Worm (Caenorhabditis elegans) whole organism, L4 larva: ENCODE measurements around the gene col-162.
A peak's percentile ranks its signal among the peaks of the same experiment; 100 is the strongest.

Source experiments
- D1046.2 ChIP-seq: fragments of 200-800 bp; sonication (Bioruptor generic); IDR thresholded peaks from 2 replicates; pipeline ENCODE4 v1.3.6; 2022; ENCODE audit warnings: missing genetic modification characterization, missing compliant biosample characterization
- F37D6.2 ChIP-seq: sonication (generic microtip); optimal IDR thresholded peaks from 2 replicates; lab custom pipeline; 2016; ENCODE audit warnings: mild to moderate bottlenecking, missing genetic modification characterization, missing compliant biosample characterization
- T20F7.1 ChIP-seq: fragments of 200-800 bp; sonication (Bioruptor generic); optimal IDR thresholded peaks from 2 replicates; lab custom pipeline; 2018; ENCODE audit warnings: mild to moderate bottlenecking, missing genetic modification characterization, missing compliant biosample characterization
- Y105C5A.15 ChIP-seq: fragments of 200-800 bp; sonication (Bioruptor generic); IDR thresholded peaks from 2 replicates; pipeline ENCODE4 v1.3.6; 2022; ENCODE audit warnings: missing genetic modification characterization, missing compliant biosample characterization
- aha-1 ChIP-seq: fragments of 150-350 bp; peaks from one replicate; lab custom pipeline; 2014; ENCODE audit warnings: missing biosample characterization, missing genetic modification characterization
- ceh-20 ChIP-seq: fragments of 200-800 bp; sonication (Bioruptor generic); IDR thresholded peaks from 2 replicates; pipeline ENCODE4 v1.3.6; 2022; ENCODE audit warnings: missing genetic modification reagents, missing genetic modification characterization, missing compliant biosample characterization
- ceh-28 ChIP-seq: fragments of 150-350 bp; optimal IDR thresholded peaks from 2 replicates; lab custom pipeline; 2014; ENCODE audit warnings: missing biosample characterization, missing genetic modification reagents, missing genetic modification characterization
- ceh-62 ChIP-seq: sonication (generic microtip); optimal IDR thresholded peaks from 2 replicates; lab custom pipeline; 2017; ENCODE audit warnings: missing biosample characterization, missing genetic modification characterization
- ctbp-1 ChIP-seq: fragments of 200-800 bp; sonication (Bioruptor generic); IDR thresholded peaks from 2 replicates; pipeline ENCODE4 v1.3.6; 2022; ENCODE audit warnings: missing genetic modification reagents, missing genetic modification characterization, missing compliant biosample characterization
- daf-12 ChIP-seq: fragments of 150-350 bp; optimal IDR thresholded peaks from 2 replicates; lab custom pipeline; 2014; ENCODE audit warnings: missing biosample characterization, missing genetic modification reagents, missing genetic modification characterization
- daf-16 ChIP-seq, 3 experiments: sonication (generic microtip); optimal IDR thresholded peaks; 2 replicates each; lab custom pipeline; 2016 to 2017; ENCODE audit warnings: missing genetic modification characterization in 3 of 3, missing genetic modification reagents in 3 of 3, mild to moderate bottlenecking in 2 of 3, missing compliant biosample characterization in 2 of 3, missing biosample characterization in 1 of 3, moderate library complexity in 1 of 3
- duxl-1 ChIP-seq: sonication (generic microtip); optimal IDR thresholded peaks from 2 replicates; lab custom pipeline; 2016; ENCODE audit warnings: mild to moderate bottlenecking, missing genetic modification characterization, moderate library complexity, missing compliant biosample characterization; ENCODE audit not compliant: poor library complexity
- egl-27 ChIP-seq: sonication (generic microtip); optimal IDR thresholded peaks from 3 replicates; lab custom pipeline; 2017; ENCODE audit warnings: missing biosample characterization, missing genetic modification reagents, missing genetic modification characterization
- egl-43 ChIP-seq: fragments of 200-800 bp; sonication (Bioruptor generic); IDR thresholded peaks from 2 replicates; pipeline ENCODE4 v1.3.6; 2022; ENCODE audit warnings: missing genetic modification reagents, missing genetic modification characterization, missing compliant biosample characterization
- fkh-10 ChIP-seq: fragments of 150-350 bp; optimal IDR thresholded peaks from 2 replicates; lab custom pipeline; 2014; ENCODE audit warnings: missing biosample characterization, missing genetic modification reagents, missing genetic modification characterization
- gei-8 ChIP-seq: fragments of 200-800 bp; sonication (Bioruptor generic); optimal IDR thresholded peaks from 2 replicates; lab custom pipeline; 2018; ENCODE audit warnings: mild to moderate bottlenecking, missing genetic modification characterization, missing compliant biosample characterization
- hif-1 ChIP-seq, 2 experiments: sonication (generic microtip); optimal IDR thresholded peaks; 2 replicates each; lab custom pipeline; 2016 to 2017; ENCODE audit warnings: missing compliant biosample characterization in 2 of 2, missing genetic modification characterization in 2 of 2, missing genetic modification reagents in 2 of 2, missing genotype in 2 of 2, mild to moderate bottlenecking in 1 of 2
- hlh-11 ChIP-seq: fragments of 200-800 bp; sonication (Bioruptor generic); optimal IDR thresholded peaks from 2 replicates; lab custom pipeline; 2018; ENCODE audit warnings: mild to moderate bottlenecking, missing genetic modification characterization, missing compliant biosample characterization
- hlh-30 ChIP-seq: sonication (generic microtip); optimal IDR thresholded peaks from 2 replicates; lab custom pipeline; 2017; ENCODE audit warnings: antibody characterized with exemption, mild to moderate bottlenecking, missing genetic modification characterization, missing compliant biosample characterization; ENCODE audit not compliant: insufficient read depth
- lim-7 ChIP-seq: fragments of 200-800 bp; sonication (Bioruptor generic); IDR thresholded peaks from 2 replicates; pipeline ENCODE4 v1.3.6; 2022; ENCODE audit warnings: missing genetic modification characterization, missing compliant biosample characterization
- lin-13 ChIP-seq: fragments of 150-350 bp; optimal IDR thresholded peaks from 2 replicates; lab custom pipeline; 2014; ENCODE audit warnings: missing biosample characterization, missing genetic modification reagents, missing genetic modification characterization
- lin-15B ChIP-seq: fragments of 150-350 bp; sonication (generic microtip); optimal IDR thresholded peaks from 3 replicates; lab custom pipeline; 2014; ENCODE audit warnings: missing biosample characterization, missing genetic modification characterization
- lin-29 ChIP-seq: fragments of 200-800 bp; sonication (Bioruptor generic); IDR thresholded peaks from 2 replicates; pipeline ENCODE4 v1.3.6; 2022; ENCODE audit warnings: missing genetic modification reagents, missing genetic modification characterization, missing compliant biosample characterization
- lin-38 ChIP-seq: fragments of 200-800 bp; sonication (Bioruptor generic); IDR thresholded peaks from 2 replicates; pipeline ENCODE4 v1.3.6; 2022; ENCODE audit warnings: missing genetic modification reagents, missing genetic modification characterization, missing compliant biosample characterization
- lin-39 ChIP-seq: fragments of 150-350 bp; optimal IDR thresholded peaks from 2 replicates; lab custom pipeline; 2014; ENCODE audit warnings: missing biosample characterization, missing genetic modification reagents, missing genetic modification characterization
- mdl-1 ChIP-seq, 2 experiments: fragments of 150-350 bp in 1 of 2; sonication (generic microtip) in 1 of 2; optimal IDR thresholded peaks; 2 replicates each; lab custom pipeline; 2014 to 2017; ENCODE audit warnings: missing biosample characterization in 2 of 2, missing genetic modification characterization in 2 of 2
- mdt-29 ChIP-seq: fragments of 200-800 bp; sonication (Bioruptor generic); IDR thresholded peaks from 2 replicates; pipeline ENCODE4 v1.3.6; 2022; ENCODE audit warnings: missing genetic modification reagents, missing genetic modification characterization, missing compliant biosample characterization
- mep-1 ChIP-seq: fragments of 150-350 bp; sonication (generic microtip); optimal IDR thresholded peaks from 3 replicates; lab custom pipeline; 2014; ENCODE audit warnings: missing biosample characterization, missing genetic modification characterization
- mxl-2 ChIP-seq: fragments of 200-800 bp; sonication (Bioruptor generic); conservative IDR thresholded peaks from 2 replicates; pipeline ENCODE4 v1.3.6; 2022; ENCODE audit warnings: missing genetic modification reagents, missing genetic modification characterization, missing compliant biosample characterization
- mxl-3 ChIP-seq: fragments of 200-800 bp; sonication (Bioruptor generic); optimal IDR thresholded peaks from 2 replicates; lab custom pipeline; 2018; ENCODE audit warnings: mild to moderate bottlenecking, missing genetic modification characterization, missing compliant biosample characterization
- nhr-10 ChIP-seq: fragments of 150-350 bp; optimal IDR thresholded peaks from 2 replicates; lab custom pipeline; 2014; ENCODE audit warnings: missing biosample characterization, missing genetic modification characterization
- nhr-11 ChIP-seq: fragments of 150-350 bp; optimal IDR thresholded peaks from 2 replicates; lab custom pipeline; 2014; ENCODE audit warnings: missing biosample characterization, missing genetic modification characterization
- nhr-25 ChIP-seq: sonication (generic microtip); optimal IDR thresholded peaks from 2 replicates; lab custom pipeline; 2017; ENCODE audit warnings: missing genetic modification characterization, mild to moderate bottlenecking, missing compliant biosample characterization, antibody characterized with exemption, moderate library complexity, borderline replicate concordance; ENCODE audit not compliant: insufficient read depth
- nhr-28 ChIP-seq: fragments of 150-350 bp; optimal IDR thresholded peaks from 2 replicates; lab custom pipeline; 2014; ENCODE audit warnings: missing biosample characterization, missing genetic modification characterization
- nhr-41 ChIP-seq: fragments of 200-800 bp; sonication (Bioruptor generic); IDR thresholded peaks from 2 replicates; pipeline ENCODE4 v1.3.6; 2022; ENCODE audit warnings: missing genetic modification reagents, missing genetic modification characterization, missing compliant biosample characterization
- rbr-2 ChIP-seq: sonication (generic microtip); optimal IDR thresholded peaks from 2 replicates; lab custom pipeline; 2016; ENCODE audit warnings: missing genotype, missing genetic modification characterization, missing compliant biosample characterization
- sdz-12 ChIP-seq: fragments of 200-800 bp; sonication (Bioruptor generic); optimal IDR thresholded peaks from 2 replicates; lab custom pipeline; 2018; ENCODE audit warnings: mild to moderate bottlenecking, missing genetic modification characterization, missing compliant biosample characterization
- set-16 ChIP-seq: fragments of 200-800 bp; sonication (Bioruptor generic); IDR thresholded peaks from 2 replicates; pipeline ENCODE4 v1.3.6; 2022; ENCODE audit warnings: missing genetic modification reagents, missing genetic modification characterization, missing compliant biosample characterization
- snpc-1.2 ChIP-seq: fragments of 200-800 bp; sonication (Bioruptor generic); IDR thresholded peaks from 2 replicates; pipeline ENCODE4 v1.3.6; 2022; ENCODE audit warnings: missing genetic modification reagents, missing genetic modification characterization, missing compliant biosample characterization
- tra-1 ChIP-seq: fragments of 200-800 bp; sonication (Bioruptor generic); IDR thresholded peaks from 2 replicates; pipeline ENCODE4 v1.3.6; 2022; ENCODE audit warnings: missing genetic modification reagents, missing genetic modification characterization, missing compliant biosample characterization
- unc-130 ChIP-seq: sonication (generic microtip); optimal IDR thresholded peaks from 2 replicates; lab custom pipeline; 2016; ENCODE audit warnings: missing genetic modification reagents, missing genetic modification characterization, missing compliant biosample characterization
- unc-39 ChIP-seq: sonication (generic microtip); optimal IDR thresholded peaks from 2 replicates; lab custom pipeline; 2017; ENCODE audit warnings: missing biosample characterization, missing genetic modification characterization
- unc-62 ChIP-seq, 3 experiments: fragments of 150-350 bp in 1 of 3; sonication (generic microtip); optimal IDR thresholded peaks in 2 of 3; peaks in 1 of 3; 1 replicate in 1 of 3; 2 replicates in 2 of 3; lab custom pipeline; 2014 to 2017; ENCODE audit warnings: missing biosample characterization in 3 of 3, missing genetic modification characterization in 3 of 3, missing genetic modification reagents in 3 of 3, missing genotype in 1 of 3
- vab-7 ChIP-seq: fragments of 200-800 bp; sonication (Bioruptor generic); IDR thresholded peaks from 2 replicates; pipeline ENCODE4 v1.3.6; 2022; ENCODE audit warnings: missing genetic modification reagents, missing genetic modification characterization, missing compliant biosample characterization
- zfp-3 ChIP-seq: fragments of 200-800 bp; sonication (Bioruptor generic); conservative IDR thresholded peaks from 2 replicates; pipeline ENCODE4 v1.3.6; 2022; ENCODE audit warnings: missing genetic modification reagents, missing genetic modification characterization, missing compliant biosample characterization
- ztf-7 ChIP-seq: fragments of 150-350 bp; optimal IDR thresholded peaks from 2 replicates; lab custom pipeline; 2014; ENCODE audit warnings: missing biosample characterization, missing genetic modification characterization

col-162 gene

ce11 chrV:13441661-13442060 lies at the start of gene col-162:
col-162 (plus strand) TSS chrV:13441961.
- TF ChIP-seq unc-39 (tag; lab: Kevin White, UChicago), result no peak
- TF ChIP-seq tra-1, result no peak
- no peak for TF ChIP-seq unc-130 (GFP tag; lab: Kevin White, UChicago)
- TF ChIP-seq ceh-28, result no peak
- no peak for TF ChIP-seq ztf-7 (tag; lab: Kevin White, UChicago)
- no peak for TF ChIP-seq F37D6.2 (tag; lab: Kevin White, UChicago)
- TF ChIP-seq T20F7.1 (GFP tag; lab: Kevin White, UChicago), result no peak
- no peak for TF ChIP-seq hlh-30
- no peak for TF ChIP-seq daf-12 (tag; lab: Kevin White, UChicago)
- TF ChIP-seq lin-29 (GFP tag; lab: Robert Waterston, UW), result no peak
- TF ChIP-seq snpc-1.2 (GFP tag; lab: Robert Waterston, UW), result no peak
- no peak for TF ChIP-seq aha-1
- TF ChIP-seq lin-39 (tag; lab: Kevin White, UChicago), result no peak
- no peak for TF ChIP-seq gei-8 (GFP tag; lab: Kevin White, UChicago)
- TF ChIP-seq Y105C5A.15 (GFP tag; lab: Robert Waterston, UW), result no peak
- TF ChIP-seq vab-7 (GFP tag; lab: Robert Waterston, UW), result no peak
- no peak for TF ChIP-seq D1046.2
- TF ChIP-seq nhr-28 (tag; lab: Kevin White, UChicago), result no peak

- peak; percentile 20 for TF ChIP-seq nhr-11
- TF ChIP-seq duxl-1, result no peak
- TF ChIP-seq lin-13 (GFP tag; lab: Kevin White, UChicago), result no peak
- TF ChIP-seq gei-8 (GFP tag; lab: Kevin White, UChicago), result peak; percentile 8
- TF ChIP-seq F37D6.2 (tag; lab: Kevin White, UChicago), result no peak
- TF ChIP-seq D1046.2, result 0 out of 2 replicates have a peak, but pooled peaks have one; percentile 9
- TF ChIP-seq mdl-1 (tag; optimal IDR thresholded peaks at IDR 0.05; lab: Kevin White, UChicago), result peak in 1 of 2 experiments; percentile 56
- peak; percentile 10 for TF ChIP-seq mep-1 (tag; lab: Kevin White, UChicago)
- no peak for TF ChIP-seq nhr-10
- 0 out of 2 replicates have a peak, but pooled peaks have one; percentile 15 for TF ChIP-seq egl-43 (GFP tag; lab: Robert Waterston, UW)
- peak; percentile 87 for TF ChIP-seq nhr-28 (tag; lab: Kevin White, UChicago)
- TF ChIP-seq unc-62 (GFP tag; optimal IDR thresholded peaks at IDR 0.05 in 1 of 2; lab: Kevin White, UChicago), result peak in 1 of 2 experiments; percentile 85
- TF ChIP-seq unc-62 (tag; optimal IDR thresholded peaks at IDR 0.05; lab: Kevin White, UChicago), result no peak
- TF ChIP-seq hif-1 (tag; optimal IDR thresholded peaks at IDR 0.05; lab: Kevin White, UChicago), result peak in 1 of 2 experiments; percentile 8
- peak; percentile 41; the same call in 1 of the 2 replicates for TF ChIP-seq ctbp-1
- peak; percentile 73 for TF ChIP-seq set-16 (GFP tag; lab: Robert Waterston, UW)
- TF ChIP-seq mxl-3 (GFP tag; lab: Kevin White, UChicago), result peak; percentile 57
- TF ChIP-seq lim-7, result 0 out of 2 replicates have a peak, but pooled peaks have one; percentile 45
- peak; percentile 18 for TF ChIP-seq rbr-2 (tag; lab: Kevin White, UChicago)
- peak; percentile 73 for TF ChIP-seq hlh-11 (tag; lab: Kevin White, UChicago)
Measured at ce11 chrV:13393333-13393803, 48.4 kb upstream of the col-162 start.

ce11 chrV:13394968-13395367 lies 46.8 kb upstream of the col-162 start:
- TF ChIP-seq daf-16 (GFP tag; optimal IDR thresholded peaks at IDR 0.05; lab: Kevin White, UChicago) (no peak), daf-16 (tag; optimal IDR thresholded peaks at IDR 0.05; lab: Kevin White, UChicago) (no peak), lin-29 (GFP tag; lab: Robert Waterston, UW) (no peak), egl-43 (GFP tag; lab: Robert Waterston, UW) (peak; percentile 55; the same call in 1 of the 2 replicates), Y105C5A.15 (GFP tag; lab: Robert Waterston, UW) (no peak), mdt-29 (no peak), ztf-7 (tag; lab: Kevin White, UChicago) (no peak), unc-39 (tag; lab: Kevin White, UChicago) (no peak), vab-7 (GFP tag; lab: Robert Waterston, UW) (no peak), ceh-28 (no peak), lin-38 (GFP tag; lab: Robert Waterston, UW) (no peak), ceh-62 (tag; lab: Kevin White, UChicago) (no peak), lin-15B (tag; lab: Kevin White, UChicago) (no peak), nhr-41 (GFP tag; lab: Robert Waterston, UW) (no peak), ceh-20 (GFP tag; lab: Robert Waterston, UW) (0 out of 2 replicates have a peak, but pooled peaks have one; percentile 12), sdz-12 (GFP tag; lab: Kevin White, UChicago) (no peak), zfp-3 (GFP tag; lab: Robert Waterston, UW) (no peak), fkh-10 (no peak), F37D6.2 (tag; lab: Kevin White, UChicago) (no peak), egl-27 (tag; lab: Kevin White, UChicago) (no peak), nhr-25 (no peak), mxl-2 (GFP tag; lab: Robert Waterston, UW) (no peak)
